Worm (Caenorhabditis elegans) whole organism, early embryonic: ENCODE measurements around the gene gmpr-1.

Source experiments
- B0310.2 ChIP-seq: sonication (generic microtip); optimal IDR thresholded peaks from 2 replicates; lab custom pipeline; 2016; ENCODE audit warnings: mild to moderate bottlenecking, missing genetic modification characterization, missing compliant biosample characterization
- F13C5.2 ChIP-seq: sonication (generic microtip); optimal IDR thresholded peaks from 2 replicates; lab custom pipeline; 2017; ENCODE audit warnings: mild to moderate bottlenecking, missing genetic modification characterization, inconsistent platforms, missing compliant biosample characterization
- ama-1 ChIP-seq: fragments of 150-350 bp; optimal IDR thresholded peaks from 2 replicates; lab custom pipeline; 2014
- ceh-36 ChIP-seq: sonication (generic microtip); optimal IDR thresholded peaks from 2 replicates; lab custom pipeline; 2016; ENCODE audit warnings: missing genetic modification characterization, inconsistent platforms, missing compliant biosample characterization
- flt-1 ChIP-seq: fragments of 200-800 bp; sonication (Bioruptor generic); IDR thresholded peaks from 2 replicates; pipeline ENCODE4 v1.3.6; 2022; ENCODE audit warnings: missing genetic modification characterization, missing compliant biosample characterization
- hnd-1 ChIP-seq: sonication (generic microtip); optimal IDR thresholded peaks from 2 replicates; lab custom pipeline; 2016; ENCODE audit warnings: missing genetic modification characterization, missing compliant biosample characterization
- pes-1 ChIP-seq: fragments of 200-800 bp; sonication (Bioruptor generic); IDR thresholded peaks from 2 replicates; pipeline ENCODE4 v1.3.6; 2022; ENCODE audit warnings: missing genetic modification reagents, missing genetic modification characterization, missing compliant biosample characterization
- scrt-1 ChIP-seq: fragments of 200-800 bp; sonication (Bioruptor generic); IDR thresholded peaks from 2 replicates; pipeline ENCODE4 v1.3.6; 2022; ENCODE audit warnings: missing genetic modification characterization, missing compliant biosample characterization
- tbx-37 ChIP-seq: fragments of 200-800 bp; sonication (Bioruptor generic); conservative IDR thresholded peaks from 2 replicates; pipeline ENCODE4 v1.3.6; 2022; ENCODE audit warnings: missing genetic modification reagents, missing genetic modification characterization, missing compliant biosample characterization

- TF ChIP-seq F13C5.2 (no peak), ceh-36 (no peak), pes-1 (GFP tag; lab: Robert Waterston, UW) (no peak), ama-1 (lab: Kevin White, UChicago) (no peak), hnd-1 (tag; lab: Kevin White, UChicago) (no peak), B0310.2 (no peak), flt-1 (no peak), tbx-37 (no peak), scrt-1 (GFP tag; lab: Robert Waterston, UW) (no peak)
Measured at ce11 chrV:4418116-4418515, 46.9 kb upstream of the gmpr-1 start, which contains the start of gene Y47D7A.6.
